Worm (Caenorhabditis elegans): ENCODE data around the gene mstr-2.

- TF ChIP-seq pha-4 (tag; optimal IDR thresholded peaks at IDR 0.05) (no peak), snpc-4 (tag; optimal IDR thresholded peaks at IDR 0.05) (no peak), blmp-1 (tag; optimal IDR thresholded peaks at IDR 0.05) (no peak), tbx-8 (GFP tag; optimal IDR thresholded peaks at IDR 0.05) (no peak), unc-62 (GFP tag; optimal IDR thresholded peaks at IDR 0.05) (no peak), ztf-11 (tag; optimal IDR thresholded peaks at IDR 0.05) (no peak), lin-32 (GFP tag; optimal IDR thresholded peaks at IDR 0.05) (no peak), hlh-1 (tag; optimal IDR thresholded peaks at IDR 0.05) (no peak), lin-13 (tag; optimal IDR thresholded peaks at IDR 0.05) (no peak), flh-1 (GFP tag; optimal IDR thresholded peaks at IDR 0.05) (no peak), nhr-76 (tag; optimal IDR thresholded peaks at IDR 0.05) (no peak), nhr-12 (tag; optimal IDR thresholded peaks at IDR 0.05) (no peak), mep-1 (tag; optimal IDR thresholded peaks at IDR 0.05) (no peak), nhr-28 (tag; optimal IDR thresholded peaks at IDR 0.05) (no peak)
Observed at ce11 chrIII:4482986-4483385, 14.1 kb downstream of the mstr-2 start.

Data from whole organism, mixed stage, embryonic.